Fruit fly (Drosophila melanogaster) S2 (cell line): ENCODE results near the gene Ubc84D.

Source experiments
- CG8478 ChIP-seq: fragments of >200 bp; optimal IDR thresholded peaks from 2 replicates; lab custom pipeline; 2018
- CTCF ChIP-seq, 2 experiments: fragments of >200 bp; optimal IDR thresholded peaks; 2 replicates each; lab custom pipeline; 2018

Ubc84D gene

dm6 chr3R:7514232-7514863 lies 4.9 kb downstream of the Ubc84D start:
- TF ChIP-seq CG8478 (lab: Kevin White, UChicago) (no peak), CTCF (optimal IDR thresholded peaks at IDR 0.05; lab: Kevin White, UChicago) (no peak)

- TF ChIP-seq CG8478 (lab: Kevin White, UChicago) (no peak), CTCF (optimal IDR thresholded peaks at IDR 0.05; lab: Kevin White, UChicago) (no peak)
Observed at dm6 chr3R:7508198-7508837, 10.9 kb downstream of the Ubc84D start.

dm6 chr3R:7506314-7506988 lies 12.8 kb downstream of the Ubc84D start:
- TF ChIP-seq CG8478 (lab: Kevin White, UChicago): no peak
- TF ChIP-seq CTCF (optimal IDR thresholded peaks at IDR 0.05; lab: Kevin White, UChicago): no peak

dm6 chr3R:7504989-7505761 lies 14.1 kb downstream of the Ubc84D start, which contains the start of gene alpha-Est9:
alpha-Est9 (minus strand) TSS chr3R:7505098.
- TF ChIP-seq CTCF (optimal IDR thresholded peaks at IDR 0.05; lab: Kevin White, UChicago): no peak
- no peak for TF ChIP-seq CG8478 (lab: Kevin White, UChicago)

dm6 chr3R:7503216-7503615 lies 16.0 kb downstream of the Ubc84D start:
- no peak for TF ChIP-seq CG8478 (lab: Kevin White, UChicago)
- TF ChIP-seq CTCF (optimal IDR thresholded peaks at IDR 0.05; lab: Kevin White, UChicago): no peak

- TF ChIP-seq CG8478 (lab: Kevin White, UChicago) (no peak), CTCF (optimal IDR thresholded peaks at IDR 0.05; lab: Kevin White, UChicago) (no peak)
Observed at dm6 chr3R:7502276-7502675, 17.0 kb downstream of the Ubc84D start, which contains the start of gene Mics1. Mics1 (minus strand) TSS chr3R:7502376.

dm6 chr3R:7500513-7500912 lies 18.7 kb downstream of the Ubc84D start:
- TF ChIP-seq CTCF (optimal IDR thresholded peaks at IDR 0.05; lab: Kevin White, UChicago) (no peak), CG8478 (lab: Kevin White, UChicago) (no peak)

- TF ChIP-seq CTCF (optimal IDR thresholded peaks at IDR 0.05; lab: Kevin White, UChicago): no peak
- TF ChIP-seq CG8478 (lab: Kevin White, UChicago): no peak
Observed at dm6 chr3R:7499488-7499887, 19.8 kb downstream of the Ubc84D start.

- TF ChIP-seq CG8478 (lab: Kevin White, UChicago) (no peak), CTCF (optimal IDR thresholded peaks at IDR 0.05; lab: Kevin White, UChicago) (no peak)
Observed at dm6 chr3R:7497488-7497887, 21.8 kb downstream of the Ubc84D start.

- TF ChIP-seq CTCF (optimal IDR thresholded peaks at IDR 0.05; lab: Kevin White, UChicago) (no peak), CG8478 (lab: Kevin White, UChicago) (no peak)
Observed at dm6 chr3R:7493745-7494144, 25.5 kb downstream of the Ubc84D start, which contains the start of gene alpha-Est10. alpha-Est10 (minus strand) TSS chr3R:7493845.

- TF ChIP-seq CG8478 (lab: Kevin White, UChicago) (no peak), CTCF (optimal IDR thresholded peaks at IDR 0.05; lab: Kevin White, UChicago) (no peak)
Observed at dm6 chr3R:7493171-7493570, 26.1 kb downstream of the Ubc84D start, which contains the start of gene CG42656. CG42656 (minus strand) TSS chr3R:7493271.

- TF ChIP-seq CTCF (optimal IDR thresholded peaks at IDR 0.05; lab: Kevin White, UChicago) (no peak), CG8478 (lab: Kevin White, UChicago) (no peak)
Observed at dm6 chr3R:7492099-7492498, 27.2 kb downstream of the Ubc84D start.

dm6 chr3R:7491453-7491853 lies 27.8 kb downstream of the Ubc84D start:
- TF ChIP-seq CTCF (optimal IDR thresholded peaks at IDR 0.05; lab: Kevin White, UChicago): no peak
- no peak for TF ChIP-seq CG8478 (lab: Kevin White, UChicago)

dm6 chr3R:7490884-7491283 lies 28.4 kb downstream of the Ubc84D start:
- TF ChIP-seq CTCF (optimal IDR thresholded peaks at IDR 0.05; lab: Kevin White, UChicago) (no peak), CG8478 (lab: Kevin White, UChicago) (no peak)
